Worm (Caenorhabditis elegans) whole organism, L3 larva: ENCODE measurements around the gene Y38H6C.18.

ENCODE experiments used
- R02D3.7 ChIP-seq: fragments of 150-350 bp; optimal IDR thresholded peaks from 2 replicates; lab custom pipeline; 2014; ENCODE audit warnings: missing biosample characterization, missing genetic modification characterization
- ZK546.5 ChIP-seq: sonication (generic microtip); optimal IDR thresholded peaks from 2 replicates; lab custom pipeline; 2017; ENCODE audit warnings: missing biosample characterization, missing genetic modification characterization
- aly-2 ChIP-seq: fragments of 150-350 bp; optimal IDR thresholded peaks from 2 replicates; lab custom pipeline; 2014; ENCODE audit warnings: missing biosample characterization, missing genetic modification characterization
- ama-1 ChIP-seq: fragments of 150-350 bp; optimal IDR thresholded peaks from 2 replicates; lab custom pipeline; 2018
- ceh-16 ChIP-seq: sonication (generic microtip); optimal IDR thresholded peaks from 2 replicates; lab custom pipeline; 2017; ENCODE audit warnings: missing biosample characterization, missing genetic modification characterization
- ceh-28 ChIP-seq: fragments of 150-350 bp; optimal IDR thresholded peaks from 2 replicates; lab custom pipeline; 2014; ENCODE audit warnings: missing biosample characterization, missing genetic modification reagents, missing genetic modification characterization
- ceh-82 ChIP-seq: fragments of 150-350 bp; optimal IDR thresholded peaks from 2 replicates; lab custom pipeline; 2014; ENCODE audit warnings: missing biosample characterization, missing genetic modification characterization
- ceh-9 ChIP-seq: sonication (generic microtip); optimal IDR thresholded peaks from 2 replicates; lab custom pipeline; 2018; ENCODE audit warnings: missing biosample characterization, missing genetic modification characterization
- daf-12 ChIP-seq: fragments of 150-350 bp; optimal IDR thresholded peaks from 2 replicates; lab custom pipeline; 2014; ENCODE audit warnings: missing biosample characterization, missing genetic modification reagents, missing genetic modification characterization
- egl-27 ChIP-seq: sonication (generic microtip); optimal IDR thresholded peaks from 4 replicates; lab custom pipeline; 2017; ENCODE audit warnings: missing biosample characterization, missing genetic modification reagents, missing genetic modification characterization
- egl-5 ChIP-seq: fragments of 150-350 bp; optimal IDR thresholded peaks from 2 replicates; lab custom pipeline; 2017; ENCODE audit warnings: missing biosample characterization, missing genetic modification reagents, missing genetic modification characterization, inconsistent platforms
- elt-2 ChIP-seq: sonication (generic microtip); optimal IDR thresholded peaks from 2 replicates; lab custom pipeline; 2016; ENCODE audit warnings: missing genetic modification reagents, mild to moderate bottlenecking, missing genetic modification characterization, missing compliant biosample characterization
- elt-3 ChIP-seq, 3 experiments: fragments of 150-350 bp in 1 of 3; sonication (generic microtip) in 2 of 3; optimal IDR thresholded peaks; 2 replicates in 2 of 3; 4 replicates in 1 of 3; lab custom pipeline; 2014 to 2017; ENCODE audit warnings: missing biosample characterization in 3 of 3, missing genetic modification characterization in 3 of 3
- fkh-10 ChIP-seq: sonication (generic microtip); optimal IDR thresholded peaks from 2 replicates; lab custom pipeline; 2017; ENCODE audit warnings: missing biosample characterization, missing genetic modification reagents, missing genetic modification characterization
- fos-1 ChIP-seq: fragments of 150-350 bp; optimal IDR thresholded peaks from 2 replicates; lab custom pipeline; 2014; ENCODE audit warnings: missing biosample characterization, missing genetic modification characterization
- hmg-11 ChIP-seq: sonication (generic microtip); optimal IDR thresholded peaks from 2 replicates; lab custom pipeline; 2016; ENCODE audit warnings: missing genetic modification characterization, missing compliant biosample characterization
- jun-1 ChIP-seq: fragments of 150-350 bp; optimal IDR thresholded peaks from 2 replicates; lab custom pipeline; 2014; ENCODE audit warnings: missing biosample characterization, missing genetic modification reagents, missing genetic modification characterization
- lin-15B ChIP-seq: fragments of 150-350 bp; optimal IDR thresholded peaks from 2 replicates; lab custom pipeline; 2014; ENCODE audit warnings: missing biosample characterization, missing genetic modification characterization
- lin-39 ChIP-seq: fragments of 150-350 bp; optimal IDR thresholded peaks from 2 replicates; lab custom pipeline; 2018; ENCODE audit warnings: missing biosample characterization, missing genetic modification reagents, missing genetic modification characterization
- lsy-12 ChIP-seq: sonication (generic microtip); optimal IDR thresholded peaks from 2 replicates; lab custom pipeline; 2016; ENCODE audit warnings: mild to moderate bottlenecking, missing genetic modification characterization, missing compliant biosample characterization
- mdl-1 ChIP-seq: fragments of 150-350 bp; optimal IDR thresholded peaks from 2 replicates; lab custom pipeline; 2014; ENCODE audit warnings: missing biosample characterization, missing genetic modification characterization
- nfya-1 ChIP-seq: sonication (generic microtip); optimal IDR thresholded peaks from 2 replicates; lab custom pipeline; 2017; ENCODE audit warnings: missing genetic modification characterization, mild to moderate bottlenecking, missing compliant biosample characterization, antibody characterized with exemption, moderate library complexity; ENCODE audit not compliant: insufficient read depth
- nhr-11 ChIP-seq: fragments of 150-350 bp; optimal IDR thresholded peaks from 2 replicates; lab custom pipeline; 2014; ENCODE audit warnings: missing biosample characterization, missing genetic modification characterization
- nhr-12 ChIP-seq: fragments of 150-350 bp; optimal IDR thresholded peaks from 2 replicates; lab custom pipeline; 2014; ENCODE audit warnings: missing biosample characterization, missing genetic modification characterization
- nhr-23 ChIP-seq: fragments of 150-350 bp; optimal IDR thresholded peaks from 2 replicates; lab custom pipeline; 2014; ENCODE audit warnings: missing biosample characterization, missing genetic modification reagents, missing genetic modification characterization
- nhr-25 ChIP-seq: sonication (generic microtip); optimal IDR thresholded peaks from 2 replicates; lab custom pipeline; 2017; ENCODE audit warnings: missing biosample characterization, missing genetic modification characterization
- nhr-28 ChIP-seq: fragments of 150-350 bp; optimal IDR thresholded peaks from 2 replicates; lab custom pipeline; 2014; ENCODE audit warnings: missing biosample characterization, missing genetic modification characterization
- nhr-43 ChIP-seq: sonication (generic microtip); optimal IDR thresholded peaks from 2 replicates; lab custom pipeline; 2016; ENCODE audit warnings: mild to moderate bottlenecking, missing genetic modification characterization, missing compliant biosample characterization; ENCODE audit not compliant: poor library complexity, severe bottlenecking
- nhr-67 ChIP-seq: fragments of 150-350 bp; optimal IDR thresholded peaks from 2 replicates; lab custom pipeline; 2014; ENCODE audit warnings: missing biosample characterization, missing genetic modification characterization
- nhr-77 ChIP-seq: fragments of 150-350 bp; optimal IDR thresholded peaks from 2 replicates; lab custom pipeline; 2014; ENCODE audit warnings: missing biosample characterization, missing genetic modification characterization
- pha-4 ChIP-seq: fragments of 150-350 bp; optimal IDR thresholded peaks from 2 replicates; lab custom pipeline; 2014; ENCODE audit warnings: missing biosample characterization, missing genetic modification reagents, missing genetic modification characterization
- pqm-1 ChIP-seq: fragments of 150-350 bp; optimal IDR thresholded peaks from 2 replicates; lab custom pipeline; 2017; ENCODE audit warnings: missing biosample characterization, missing genetic modification characterization, inconsistent platforms
- sea-2 ChIP-seq: fragments of 150-350 bp; sonication (generic microtip); optimal IDR thresholded peaks from 4 replicates; lab custom pipeline; 2014; ENCODE audit warnings: missing biosample characterization, missing genetic modification reagents, missing genetic modification characterization
- skn-1 ChIP-seq: fragments of 150-350 bp; optimal IDR thresholded peaks from 2 replicates; lab custom pipeline; 2014; ENCODE audit warnings: missing biosample characterization, missing genetic modification characterization
- snpc-4 ChIP-seq: fragments of 150-350 bp; optimal IDR thresholded peaks from 2 replicates; lab custom pipeline; 2014; ENCODE audit warnings: missing biosample characterization, missing genetic modification characterization
- tbx-2 ChIP-seq: sonication (generic microtip); optimal IDR thresholded peaks from 2 replicates; lab custom pipeline; 2016; ENCODE audit warnings: mild to moderate bottlenecking, missing genetic modification characterization, missing compliant biosample characterization
- unc-62 ChIP-seq: fragments of 150-350 bp; sonication (generic microtip); optimal IDR thresholded peaks from 4 replicates; lab custom pipeline; 2014; ENCODE audit warnings: missing biosample characterization, missing genetic modification reagents, missing genetic modification characterization

The Y38H6C.18 gene

DNA sequence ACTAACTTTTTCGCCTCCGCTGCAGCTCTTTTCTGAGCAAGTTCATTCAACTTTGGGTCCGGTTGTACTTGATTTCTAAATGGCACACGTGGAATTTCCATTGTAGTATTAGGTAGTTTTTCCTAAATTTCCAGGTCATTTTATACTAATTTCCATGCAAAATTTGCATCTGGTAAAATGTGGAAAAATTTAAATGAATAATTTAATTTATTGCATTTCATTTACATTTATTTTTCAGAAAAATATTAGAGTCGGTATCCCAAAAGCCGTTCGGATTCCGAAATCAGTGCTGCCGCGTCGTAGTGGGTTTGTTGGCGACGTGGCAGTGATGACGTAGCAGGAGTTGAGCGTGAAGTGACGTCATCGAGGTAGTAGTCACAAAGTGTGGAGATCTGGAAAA lies at the start of gene Y38H6C.18:
Gene Y38H6C.18 (minus strand): TSS at position 101 of the 400 bp plus-strand sequence.
- TF ChIP-seq aly-2 (tag; lab: Kevin White, UChicago) = no peak
- TF ChIP-seq unc-62 = no peak
- TF ChIP-seq pqm-1 (tag; lab: Kevin White, UChicago) = no peak
- TF ChIP-seq jun-1 (tag; lab: Kevin White, UChicago) = no peak
- no peak for TF ChIP-seq tbx-2 (tag; lab: Kevin White, UChicago)
- TF ChIP-seq ama-1 (lab: Kevin White, UChicago) = no peak
- TF ChIP-seq pha-4 (tag; lab: Kevin White, UChicago) = no peak
- TF ChIP-seq nhr-11 (tag; lab: Kevin White, UChicago) = no peak
- TF ChIP-seq ceh-16 (tag; lab: Kevin White, UChicago) = no peak
- no peak for TF ChIP-seq ceh-9 (tag; lab: Kevin White, UChicago)
- no peak for TF ChIP-seq nhr-12

- TF ChIP-seq nhr-25 (no peak), ceh-28 (tag; lab: Kevin White, UChicago) (no peak), sea-2 (no peak), nhr-28 (tag; lab: Kevin White, UChicago) (no peak), ama-1 (lab: Kevin White, UChicago) (no peak), ceh-82 (tag; lab: Kevin White, UChicago) (no peak), elt-3 (tag; optimal IDR thresholded peaks at IDR 0.05; lab: Kevin White, UChicago) (no peak), mdl-1 (tag; lab: Kevin White, UChicago) (no peak), nhr-77 (tag; lab: Kevin White, UChicago) (no peak), lin-15B (tag; lab: Kevin White, UChicago) (no peak), daf-12 (tag; lab: Kevin White, UChicago) (no peak), lsy-12 (tag; lab: Kevin White, UChicago) (no peak), tbx-2 (tag; lab: Kevin White, UChicago) (no peak), nfya-1 (tag; lab: Kevin White, UChicago) (no peak), ZK546.5 (no peak), nhr-23 (no peak), nhr-67 (tag; lab: Kevin White, UChicago) (no peak), ceh-16 (tag; lab: Kevin White, UChicago) (no peak), hmg-11 (tag; lab: Kevin White, UChicago) (no peak)
Observed at ce11 chrV:20595653-20596052, 48.7 kb upstream of the Y38H6C.18 start, which contains the start of gene F26F2.11. F26F2.11 (minus strand) TSS chrV:20595753.

- no peak for TF ChIP-seq fos-1 (tag; lab: Kevin White, UChicago)
Observed at ce11 chrV:20594746-20595145, 47.8 kb upstream of the Y38H6C.18 start, which contains the start of gene F26F2.10. F26F2.10 (minus strand) TSS chrV:20594846.

- TF ChIP-seq egl-27 (tag; lab: Kevin White, UChicago) (peak; percentile 35), tbx-2 (tag; lab: Kevin White, UChicago) (peak; percentile 65), nhr-11 (tag; lab: Kevin White, UChicago) (no peak), fkh-10 (GFP tag; lab: Kevin White, UChicago) (peak; percentile 34), skn-1 (tag; lab: Kevin White, UChicago) (no peak), unc-62 (no peak), pqm-1 (tag; lab: Kevin White, UChicago) (peak; percentile 10), lin-15B (tag; lab: Kevin White, UChicago) (peak; percentile 56), pha-4 (tag; lab: Kevin White, UChicago) (peak; percentile 83), nhr-23 (peak; percentile 50), lin-39 (tag; lab: Kevin White, UChicago) (peak; percentile 27), snpc-4 (peak; percentile 90), elt-2 (tag; lab: Kevin White, UChicago) (peak; percentile 80), jun-1 (tag; lab: Kevin White, UChicago) (peak; percentile 72), ZK546.5 (no peak), nfya-1 (tag; lab: Kevin White, UChicago) (peak; percentile 82), ceh-16 (tag; lab: Kevin White, UChicago) (no peak), ceh-28 (tag; lab: Kevin White, UChicago) (peak; percentile 60), R02D3.7 (tag; lab: Kevin White, UChicago) (peak; percentile 50), lsy-12 (tag; lab: Kevin White, UChicago) (peak; percentile 51), mdl-1 (tag; lab: Kevin White, UChicago) (peak; percentile 17), nhr-43 (tag; lab: Kevin White, UChicago) (peak; percentile 54), hmg-11 (tag; lab: Kevin White, UChicago) (peak; percentile 83), egl-5 (tag; lab: Kevin White, UChicago) (peak; percentile 71)
Observed at ce11 chrV:20580511-20581040, 33.6 kb upstream of the Y38H6C.18 start, which contains the start of gene F26F2.7. F26F2.7 (plus strand) TSS chrV:20580990.
